Fruit fly (Drosophila melanogaster) whole organism, embryonic: ENCODE measurements around the gene Npc2g.
A peak's percentile ranks its signal among the peaks of the same experiment; 100 is the strongest.

Experiments used
- BtbVII ChIP-seq: fragments of 200-800 bp; sonication (Bioruptor generic); optimal IDR thresholded peaks from 3 replicates; lab custom pipeline; 2017; ENCODE audit warnings: missing biosample characterization, mild to moderate bottlenecking, missing genetic modification characterization
- CG10274 ChIP-seq: fragments of 200-800 bp; sonication (Bioruptor generic); optimal IDR thresholded peaks from 3 replicates; lab custom pipeline; 2017; ENCODE audit warnings: missing biosample characterization, mild to moderate bottlenecking, missing genetic modification characterization
- CG11398 ChIP-seq: fragments of 200-800 bp; sonication (Bioruptor generic); optimal IDR thresholded peaks from 2 replicates; lab custom pipeline; 2016; ENCODE audit warnings: missing biosample characterization, missing genetic modification characterization
- CG12769 ChIP-seq: fragments of 200-800 bp; sonication (Bioruptor generic); optimal IDR thresholded peaks from 2 replicates; lab custom pipeline; 2019; ENCODE audit warnings: missing biosample characterization, mild to moderate bottlenecking, missing genetic modification characterization, moderate library complexity
- CG13123 ChIP-seq: fragments of 200-800 bp; sonication (Bioruptor generic); optimal IDR thresholded peaks from 2 replicates; lab custom pipeline; 2016; ENCODE audit warnings: missing biosample characterization, missing genetic modification characterization
- CG13287 ChIP-seq: fragments of 200-800 bp; sonication (Bioruptor generic); IDR thresholded peaks from 2 replicates; pipeline ENCODE4 v1.3.6; 2022; ENCODE audit warnings: missing biosample characterization, missing genetic modification characterization; ENCODE audit not compliant: partially characterized antibody
- CG14014 ChIP-seq: fragments of 200-800 bp; sonication (Bioruptor generic); IDR thresholded peaks from 2 replicates; pipeline ENCODE4 v1.3.6; 2022; ENCODE audit warnings: missing biosample characterization, missing genetic modification characterization
- CG1792 ChIP-seq: fragments of 200-800 bp; sonication (Bioruptor generic); optimal IDR thresholded peaks from 2 replicates; lab custom pipeline; 2016; ENCODE audit warnings: missing biosample characterization, missing genetic modification characterization
- CG2116 ChIP-seq: fragments of 200-800 bp; sonication (Bioruptor generic); optimal IDR thresholded peaks from 3 replicates; lab custom pipeline; 2018; ENCODE audit warnings: missing biosample characterization, mild to moderate bottlenecking, missing genetic modification characterization
- CG2678 ChIP-seq: fragments of 200-800 bp; sonication (Bioruptor generic); optimal IDR thresholded peaks from 3 replicates; lab custom pipeline; 2019; ENCODE audit warnings: missing biosample characterization, mild to moderate bottlenecking, missing genetic modification characterization, moderate library complexity
- CG33213 ChIP-seq: fragments of 200-800 bp; sonication (Bioruptor generic); optimal IDR thresholded peaks from 3 replicates; lab custom pipeline; 2016; ENCODE audit warnings: missing biosample characterization, missing genetic modification characterization
- CG34376 ChIP-seq: fragments of 200-800 bp; sonication (Bioruptor generic); optimal IDR thresholded peaks from 2 replicates; lab custom pipeline; 2018; ENCODE audit warnings: missing biosample characterization, mild to moderate bottlenecking, missing genetic modification characterization
- CG34422 ChIP-seq: fragments of 200-800 bp; sonication (Bioruptor generic); IDR thresholded peaks from 3 replicates; pipeline ENCODE4 v1.3.6; 2022; ENCODE audit warnings: missing biosample characterization, missing genetic modification characterization
- CG4854 ChIP-seq: fragments of 200-800 bp; sonication (Bioruptor generic); optimal IDR thresholded peaks from 2 replicates; lab custom pipeline; 2016; ENCODE audit warnings: missing biosample characterization, missing genetic modification characterization, inconsistent platforms
- CG7372 ChIP-seq: fragments of 200-800 bp; sonication (Bioruptor generic); IDR thresholded peaks from 2 replicates; pipeline ENCODE4 v1.3.6; 2022; ENCODE audit warnings: missing biosample characterization, missing genetic modification characterization
- CG8290 ChIP-seq, 3 experiments: fragments of 200-800 bp; sonication (Bioruptor generic); optimal IDR thresholded peaks; 2 replicates each; lab custom pipeline; 2016 to 2019; ENCODE audit warnings: missing biosample characterization in 3 of 3, missing genetic modification characterization in 3 of 3, mild to moderate bottlenecking in 2 of 3, moderate library complexity in 1 of 3
- CG8359 ChIP-seq: fragments of 200-800 bp; sonication (Bioruptor generic); optimal IDR thresholded peaks from 2 replicates; lab custom pipeline; 2017; ENCODE audit warnings: missing biosample characterization, mild to moderate bottlenecking, missing genetic modification characterization, borderline replicate concordance
- CG8478 ChIP-seq: fragments of >200 bp; optimal IDR thresholded peaks from 2 replicates; lab custom pipeline; 2018
- D ChIP-seq, 2 experiments: fragments of 200-800 bp in 1 of 2; fragments of >200 bp in 1 of 2; sonication (Bioruptor generic) in 1 of 2; optimal IDR thresholded peaks; 2 replicates in 1 of 2; 3 replicates in 1 of 2; lab custom pipeline; 2017; ENCODE audit warnings: mild to moderate bottlenecking in 1 of 2, missing biosample characterization in 1 of 2, missing genetic modification characterization in 1 of 2, missing genetic modification reagents in 1 of 2
- D19B ChIP-seq: fragments of 200-800 bp; sonication (Bioruptor generic); optimal IDR thresholded peaks from 2 replicates; lab custom pipeline; 2017; ENCODE audit warnings: missing biosample characterization, mild to moderate bottlenecking, missing genetic modification characterization
- E2f1 ChIP-seq: fragments of 200-800 bp; sonication (Bioruptor generic); IDR thresholded peaks from 2 replicates; pipeline ENCODE4 v1.3.6; 2022; ENCODE audit warnings: missing biosample characterization, missing genetic modification characterization
- HLH3B ChIP-seq: fragments of 200-800 bp; sonication (Bioruptor generic); IDR thresholded peaks from 2 replicates; pipeline ENCODE4 v1.3.6; 2022; ENCODE audit warnings: missing biosample characterization, missing genetic modification characterization
- Hr51 ChIP-seq, 2 experiments: fragments of 200-800 bp; sonication (Bioruptor generic); optimal IDR thresholded peaks; 2 replicates in 1 of 2; 3 replicates in 1 of 2; lab custom pipeline; 2016 to 2018; ENCODE audit warnings: missing biosample characterization in 2 of 2, missing genetic modification characterization in 2 of 2, mild to moderate bottlenecking in 1 of 2, moderate library complexity in 1 of 2
- Hr78 ChIP-seq, 2 experiments: fragments of 200-800 bp in 1 of 2; fragments of >200 bp in 1 of 2; sonication (Bioruptor generic) in 1 of 2; optimal IDR thresholded peaks; 2 replicates each; lab custom pipeline; 2017 to 2019; ENCODE audit warnings: missing biosample characterization in 2 of 2, missing genetic modification characterization in 2 of 2, mild to moderate bottlenecking in 1 of 2, moderate library complexity in 1 of 2
- Lpt ChIP-seq: fragments of >200 bp; optimal IDR thresholded peaks from 2 replicates; lab custom pipeline; 2018; ENCODE audit warnings: missing biosample characterization, missing genetic modification characterization
- Med ChIP-seq: fragments of 200-800 bp; sonication (Bioruptor generic); peaks from one replicate; lab custom pipeline; 2016; ENCODE audit warnings: missing biosample characterization, missing genetic modification characterization, mild to moderate bottlenecking, inconsistent platforms, moderate library complexity
- Meics ChIP-seq: fragments of 200-800 bp; sonication (Bioruptor generic); optimal IDR thresholded peaks from 2 replicates; lab custom pipeline; 2017; ENCODE audit warnings: missing biosample characterization, mild to moderate bottlenecking, missing genetic modification characterization
- Oli ChIP-seq: fragments of 200-800 bp; sonication (Bioruptor generic); optimal IDR thresholded peaks from 2 replicates; lab custom pipeline; 2018; ENCODE audit warnings: missing biosample characterization, mild to moderate bottlenecking, missing genetic modification characterization, moderate library complexity
- Rfx ChIP-seq: fragments of 200-800 bp; sonication (Bioruptor generic); IDR thresholded peaks from 2 replicates; pipeline ENCODE4 v1.3.6; 2022; ENCODE audit warnings: missing biosample characterization, missing genetic modification characterization
- Scr ChIP-seq: fragments of 200-800 bp; sonication (Bioruptor generic); IDR thresholded peaks from 2 replicates; pipeline ENCODE4 v1.3.6; 2022; ENCODE audit warnings: missing biosample characterization, missing genetic modification characterization; ENCODE audit not compliant: partially characterized antibody
- Sry-δ ChIP-seq: fragments of 200-800 bp; sonication (Bioruptor generic); optimal IDR thresholded peaks from 2 replicates; lab custom pipeline; 2016; ENCODE audit warnings: missing biosample characterization, missing genetic modification characterization
- Taf1 ChIP-seq: fragments of 200-800 bp; sonication (Bioruptor generic); IDR thresholded peaks from 2 replicates; pipeline ENCODE4 v1.3.6; 2022; ENCODE audit warnings: missing biosample characterization, missing genetic modification characterization
- ac ChIP-seq: fragments of 200-800 bp; sonication (Bioruptor generic); optimal IDR thresholded peaks from 3 replicates; lab custom pipeline; 2017; ENCODE audit warnings: missing biosample characterization, mild to moderate bottlenecking, missing genetic modification characterization
- ap ChIP-seq: fragments of 200-800 bp; sonication (Bioruptor generic); IDR thresholded peaks from 2 replicates; pipeline ENCODE4 v1.3.6; 2022; ENCODE audit warnings: missing biosample characterization, missing genetic modification characterization
- bbx ChIP-seq: fragments of 200-800 bp; sonication (Bioruptor generic); IDR thresholded peaks from 2 replicates; pipeline ENCODE4 v1.3.6; 2022; ENCODE audit warnings: missing biosample characterization, missing genetic modification characterization; ENCODE audit not compliant: partially characterized antibody
- bigmax ChIP-seq: fragments of 200-800 bp; sonication (Bioruptor generic); optimal IDR thresholded peaks from 2 replicates; lab custom pipeline; 2018; ENCODE audit warnings: missing biosample characterization, mild to moderate bottlenecking, missing genetic modification characterization
- cas ChIP-seq: fragments of 200-800 bp; sonication (Bioruptor generic); IDR thresholded peaks from 2 replicates; pipeline ENCODE4 v1.3.6; 2022; ENCODE audit warnings: missing biosample characterization, missing genetic modification characterization
- da ChIP-seq: fragments of 200-800 bp; sonication (Bioruptor generic); optimal IDR thresholded peaks from 2 replicates; lab custom pipeline; 2016; ENCODE audit warnings: missing biosample characterization, missing genetic modification characterization
- en ChIP-seq: fragments of 200-800 bp; sonication (Bioruptor generic); optimal IDR thresholded peaks from 2 replicates; lab custom pipeline; 2016; ENCODE audit warnings: missing biosample characterization, missing genetic modification characterization
- her ChIP-seq: fragments of 200-800 bp; sonication (Bioruptor generic); optimal IDR thresholded peaks from 2 replicates; lab custom pipeline; 2016; ENCODE audit warnings: missing biosample characterization, missing genetic modification characterization
- inv ChIP-seq: fragments of 200-800 bp; sonication (Bioruptor generic); IDR thresholded peaks from 2 replicates; pipeline ENCODE4 v1.3.6; 2022; ENCODE audit warnings: missing biosample characterization, missing genetic modification characterization; ENCODE audit not compliant: partially characterized antibody
- kni ChIP-seq: fragments of 200-800 bp; sonication (Bioruptor generic); optimal IDR thresholded peaks from 3 replicates; lab custom pipeline; 2017; ENCODE audit warnings: mild to moderate bottlenecking, missing biosample characterization, missing genetic modification reagents, missing genetic modification characterization
- phol ChIP-seq: fragments of 200-800 bp; sonication (Bioruptor generic); optimal IDR thresholded peaks from 3 replicates; lab custom pipeline; 2018; ENCODE audit warnings: missing biosample characterization, mild to moderate bottlenecking, missing genetic modification characterization, moderate library complexity
- pita ChIP-seq: fragments of 200-800 bp; sonication (Bioruptor generic); optimal IDR thresholded peaks from 2 replicates; lab custom pipeline; 2017; ENCODE audit warnings: missing biosample characterization, mild to moderate bottlenecking, missing genetic modification characterization
- sens-2 ChIP-seq: fragments of 200-800 bp; sonication (Bioruptor generic); IDR thresholded peaks from 2 replicates; pipeline ENCODE4 v1.3.6; 2022; ENCODE audit warnings: missing biosample characterization, missing genetic modification characterization
- ssp ChIP-seq: fragments of 200-800 bp; sonication (Bioruptor generic); IDR thresholded peaks from 2 replicates; pipeline ENCODE4 v1.3.6; 2022; ENCODE audit warnings: missing biosample characterization, missing genetic modification characterization
- stc ChIP-seq: fragments of 200-800 bp; sonication (Bioruptor generic); IDR thresholded peaks from 2 replicates; pipeline ENCODE4 v1.3.6; 2022; ENCODE audit warnings: missing biosample characterization, missing genetic modification characterization
- vnd ChIP-seq: fragments of 200-800 bp; sonication (Bioruptor generic); IDR thresholded peaks from 3 replicates; pipeline ENCODE4 v1.3.6; 2022; ENCODE audit warnings: missing biosample characterization, missing genetic modification characterization; ENCODE audit not compliant: partially characterized antibody
- z ChIP-seq: fragments of 200-800 bp; sonication (Bioruptor generic); IDR thresholded peaks from 3 replicates; pipeline ENCODE4 v1.3.6; 2022; ENCODE audit warnings: missing biosample characterization, missing genetic modification characterization
- zf30C ChIP-seq: fragments of 200-800 bp; sonication (Bioruptor generic); optimal IDR thresholded peaks from 3 replicates; lab custom pipeline; 2018; ENCODE audit warnings: missing biosample characterization, mild to moderate bottlenecking, missing genetic modification characterization

Gene Npc2g

DNA sequence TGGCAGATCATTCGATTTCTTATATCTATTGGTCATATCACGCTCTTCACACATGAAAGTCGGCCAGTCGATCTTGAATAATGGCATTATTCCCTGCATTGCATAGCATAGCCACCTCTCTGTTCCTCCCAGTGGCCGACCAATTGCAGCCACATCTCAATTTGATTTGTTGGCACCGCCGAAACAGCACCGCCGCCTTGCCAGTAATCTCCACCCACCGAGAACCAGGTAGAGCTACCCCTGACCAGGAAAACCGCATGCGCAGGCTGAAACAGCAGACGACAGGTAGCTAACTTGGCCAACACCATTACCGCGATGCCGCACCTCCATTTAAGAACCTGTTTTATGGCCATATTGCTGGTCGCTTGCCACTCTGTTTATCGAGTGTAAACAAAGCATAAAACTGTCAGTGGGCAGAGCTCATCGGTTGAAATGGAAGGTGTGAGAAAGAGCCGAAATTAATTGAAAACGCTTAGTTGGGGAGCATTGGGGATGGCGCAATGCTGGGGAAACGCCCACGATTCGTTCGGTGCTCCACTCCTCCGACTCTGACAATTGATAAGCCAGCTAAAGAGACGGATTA, 21.9 kb upstream of the Npc2g start (continued):
- no peak for TF ChIP-seq Sry-δ
- no peak for TF ChIP-seq CG7372
- TF ChIP-seq CG34376 (GFP tag; lab: Kevin White, UChicago) = no peak
- TF ChIP-seq her (GFP tag; lab: Kevin White, UChicago) = no peak
- TF ChIP-seq Lpt (GFP tag; lab: Kevin White, UChicago) = no peak
- no peak for TF ChIP-seq zf30C (GFP tag; lab: Kevin White, UChicago)
- TF ChIP-seq sens-2 = no peak
- no peak for TF ChIP-seq Meics (GFP tag; lab: Kevin White, UChicago)
- no peak for TF ChIP-seq z (GFP tag; lab: Robert Waterston, UW)
- peak; percentile 48 for TF ChIP-seq D (optimal IDR thresholded peaks at IDR 0.05; lab: Kevin White, UChicago)
- peak; percentile 32 for TF ChIP-seq D (GFP tag; optimal IDR thresholded peaks at IDR 0.05; lab: Kevin White, UChicago)
- no peak for TF ChIP-seq Oli (tag; lab: Kevin White, UChicago)
- no peak for TF ChIP-seq HLH3B (GFP tag; lab: Robert Waterston, UW)
- no peak for TF ChIP-seq Scr (GFP tag; lab: Robert Waterston, UW)
- TF ChIP-seq inv (GFP tag; lab: Robert Waterston, UW) = no peak
- no peak for TF ChIP-seq CG8478 (lab: Kevin White, UChicago)
- no peak for TF ChIP-seq pita
- TF ChIP-seq CG12769 = no peak
- no peak for TF ChIP-seq CG4854 (GFP tag; lab: Kevin White, UChicago)
- no peak for TF ChIP-seq BtbVII
- TF ChIP-seq CG10274 (GFP tag; lab: Kevin White, UChicago) = no peak
- no peak for TF ChIP-seq Taf1 (GFP tag; lab: Robert Waterston, UW)
- TF ChIP-seq E2f1 = no peak
- no peak for TF ChIP-seq CG1792 (GFP tag; lab: Kevin White, UChicago)
- no peak for TF ChIP-seq Rfx
- TF ChIP-seq en = no peak
- no peak for TF ChIP-seq vnd
- TF ChIP-seq CG13287 (GFP tag; lab: Robert Waterston, UW) = no peak
- no peak for TF ChIP-seq D19B (GFP tag; lab: Kevin White, UChicago)
- TF ChIP-seq Hr51 (GFP tag; optimal IDR thresholded peaks at IDR 0.05; lab: Kevin White, UChicago) = no peak
- TF ChIP-seq ap (GFP tag; lab: Robert Waterston, UW) = no peak
- TF ChIP-seq ssp (GFP tag; lab: Robert Waterston, UW) = no peak
- TF ChIP-seq CG13123 (GFP tag; lab: Kevin White, UChicago) = peak; percentile 11
- peak; percentile 65 for TF ChIP-seq Med
- no peak for TF ChIP-seq CG8290 (GFP tag; optimal IDR thresholded peaks at IDR 0.05; lab: Kevin White, UChicago)
- peak in 1 of 2 experiments; percentile 10 for TF ChIP-seq CG8290 (tag; optimal IDR thresholded peaks at IDR 0.05; lab: Kevin White, UChicago)
- no peak for TF ChIP-seq cas (GFP tag; lab: Robert Waterston, UW)
- TF ChIP-seq CG8359 = peak; percentile 18
- no peak for TF ChIP-seq bigmax (GFP tag; lab: Kevin White, UChicago)
- no peak for TF ChIP-seq Hr78 (GFP tag; optimal IDR thresholded peaks at IDR 0.05; lab: Kevin White, UChicago)
- TF ChIP-seq kni (GFP tag; lab: Kevin White, UChicago) = peak; percentile 59
- TF ChIP-seq bbx (GFP tag; lab: Robert Waterston, UW) = no peak
- TF ChIP-seq CG2678 (tag; lab: Kevin White, UChicago) = peak; percentile 21
- no peak for TF ChIP-seq stc
- TF ChIP-seq da (GFP tag; lab: Kevin White, UChicago) = no peak
- TF ChIP-seq CG33213 (GFP tag; lab: Kevin White, UChicago) = peak; percentile 12
- no peak for TF ChIP-seq CG2116 (GFP tag; lab: Kevin White, UChicago)
- TF ChIP-seq phol (tag; lab: Kevin White, UChicago) = no peak
- peak; percentile 53 for TF ChIP-seq ac (GFP tag; lab: Kevin White, UChicago)
- TF ChIP-seq CG34422 (GFP tag; lab: Robert Waterston, UW) = no peak
- TF ChIP-seq CG14014 (GFP tag; lab: Robert Waterston, UW) = no peak
- no peak for TF ChIP-seq CG11398 (GFP tag; lab: Kevin White, UChicago)
